Worm (Caenorhabditis elegans): ENCODE measurements around the gene C46C11.4.

Gene C46C11.4

DNA sequence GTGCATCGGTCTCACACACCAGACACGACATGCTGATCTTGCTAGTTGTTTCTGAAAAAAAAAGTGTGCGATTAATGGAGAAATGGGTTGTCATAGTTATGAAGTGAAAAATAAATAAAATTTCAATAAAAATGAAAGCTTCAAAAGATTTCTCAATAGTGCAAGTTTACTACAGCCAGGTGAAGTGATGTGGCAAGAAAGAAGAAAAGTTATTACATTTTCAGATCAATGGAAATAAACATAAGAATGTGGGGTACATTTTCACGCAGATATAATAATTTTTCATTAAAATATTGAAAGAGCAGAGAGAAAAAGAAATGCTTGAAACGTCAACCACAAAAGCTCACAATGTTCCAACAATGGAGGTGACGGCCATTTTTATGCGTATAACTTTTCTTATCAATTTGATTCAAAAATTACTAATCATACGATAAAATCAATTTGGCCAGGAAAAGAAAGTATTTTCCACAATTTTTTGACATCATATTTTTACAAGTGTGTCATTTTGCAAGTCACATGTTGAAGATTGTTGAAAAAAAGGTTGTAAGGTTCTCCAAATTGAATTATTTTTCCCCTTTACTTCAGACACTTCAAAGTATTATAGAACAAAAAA lies 13.4 kb upstream of the C46C11.4 start, which contains the start of gene nhr-45:
TSS of gene nhr-45 (minus strand) at position 51 of the 613 bp plus-strand sequence.
- TF ChIP-seq fos-1 (tag; optimal IDR thresholded peaks at IDR 0.05), result peak; percentile 67
- TF ChIP-seq sem-4 (tag; optimal IDR thresholded peaks at IDR 0.05), result no peak

DNA sequence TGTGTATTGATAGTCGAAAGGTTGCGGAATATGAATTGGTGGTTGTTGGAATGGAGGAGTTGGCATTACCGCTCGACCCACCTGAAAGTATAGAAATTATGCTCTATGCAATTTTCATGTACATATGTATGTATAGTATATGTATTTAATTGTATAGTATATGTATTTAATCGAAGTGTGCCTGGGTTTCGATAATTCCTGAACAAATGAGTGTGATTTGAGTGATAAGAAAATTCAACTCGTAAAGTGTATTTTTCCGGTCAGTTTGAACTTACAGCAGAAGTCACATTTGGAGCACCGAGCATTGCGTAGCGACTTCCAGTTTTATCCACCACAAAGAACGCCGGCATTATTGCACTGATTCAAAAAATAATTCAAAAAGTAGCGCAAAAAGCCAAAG lies 11.7 kb upstream of the C46C11.4 start:
- TF ChIP-seq unc-62 (GFP tag; optimal IDR thresholded peaks at IDR 0.05), result no peak
- no peak for TF ChIP-seq dmd-4 (tag; optimal IDR thresholded peaks at IDR 0.05)
- no peak for TF ChIP-seq mab-5 (tag; optimal IDR thresholded peaks at IDR 0.05)
- TF ChIP-seq mdl-1 (tag; optimal IDR thresholded peaks at IDR 0.05), result no peak
- no peak for TF ChIP-seq crh-2 (tag; optimal IDR thresholded peaks at IDR 0.05)
- TF ChIP-seq nhr-23 (tag; optimal IDR thresholded peaks at IDR 0.05), result no peak
- no peak for TF ChIP-seq blmp-1 (tag; optimal IDR thresholded peaks at IDR 0.05; ENCODE audit: insufficient read depth)
- TF ChIP-seq elt-3 (tag; optimal IDR thresholded peaks at IDR 0.05), result no peak
- no peak for TF ChIP-seq ama-1 (optimal IDR thresholded peaks at IDR 0.05)
- no peak for TF ChIP-seq ceh-82 (tag; optimal IDR thresholded peaks at IDR 0.05)
- TF ChIP-seq lin-39 (tag; optimal IDR thresholded peaks at IDR 0.05), result no peak
- TF ChIP-seq alr-1 (tag; optimal IDR thresholded peaks at IDR 0.05), result no peak
- no peak for TF ChIP-seq peb-1 (tag; optimal IDR thresholded peaks at IDR 0.05)
- no peak for TF ChIP-seq R02D3.7 (tag; optimal IDR thresholded peaks at IDR 0.05)
- TF ChIP-seq nhr-237 (tag; optimal IDR thresholded peaks at IDR 0.05), result no peak

DNA sequence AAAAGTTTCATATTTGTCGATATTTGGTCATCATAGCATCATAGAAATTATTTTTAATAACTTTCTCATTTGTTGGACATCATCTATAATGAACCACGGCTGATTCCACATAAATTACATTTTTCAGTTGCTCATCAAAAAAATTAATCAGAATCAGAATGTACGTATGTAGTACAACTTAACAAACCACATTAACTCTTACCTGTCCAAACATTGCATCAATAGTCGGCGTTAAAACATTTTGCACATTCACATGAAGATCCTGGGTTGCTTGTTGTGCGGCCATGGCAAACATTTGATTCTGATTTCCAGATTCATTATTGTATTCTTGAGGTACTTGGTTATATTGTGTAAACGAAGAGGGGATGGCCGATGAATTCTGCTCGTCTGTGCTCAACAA lies 11.3 kb upstream of the C46C11.4 start:
- TF ChIP-seq unc-62 (GFP tag; optimal IDR thresholded peaks at IDR 0.05), result no peak
- TF ChIP-seq unc-39 (tag; optimal IDR thresholded peaks at IDR 0.05), result no peak
- no peak for TF ChIP-seq egl-27 (tag; optimal IDR thresholded peaks at IDR 0.05)
- TF ChIP-seq nhr-129 (tag; optimal IDR thresholded peaks at IDR 0.05), result no peak
- TF ChIP-seq mdl-1 (tag; optimal IDR thresholded peaks at IDR 0.05), result no peak
- no peak for TF ChIP-seq gmeb-1 (tag; optimal IDR thresholded peaks at IDR 0.05)
- no peak for TF ChIP-seq nhr-11 (tag; optimal IDR thresholded peaks at IDR 0.05)
- no peak for TF ChIP-seq lin-39 (tag; optimal IDR thresholded peaks at IDR 0.05)
- no peak for TF ChIP-seq crh-2 (tag; optimal IDR thresholded peaks at IDR 0.05)
- TF ChIP-seq nhr-21 (tag; optimal IDR thresholded peaks at IDR 0.05), result no peak
- TF ChIP-seq Y55F3AM.14 (GFP tag; optimal IDR thresholded peaks at IDR 0.05), result no peak
- TF ChIP-seq sem-4 (tag; optimal IDR thresholded peaks at IDR 0.05), result no peak
- TF ChIP-seq elt-3 (tag; optimal IDR thresholded peaks at IDR 0.05), result no peak
- TF ChIP-seq sma-9 (GFP tag; optimal IDR thresholded peaks at IDR 0.05), result no peak
- TF ChIP-seq sma-9 (tag; optimal IDR thresholded peaks at IDR 0.05), result no peak

DNA sequence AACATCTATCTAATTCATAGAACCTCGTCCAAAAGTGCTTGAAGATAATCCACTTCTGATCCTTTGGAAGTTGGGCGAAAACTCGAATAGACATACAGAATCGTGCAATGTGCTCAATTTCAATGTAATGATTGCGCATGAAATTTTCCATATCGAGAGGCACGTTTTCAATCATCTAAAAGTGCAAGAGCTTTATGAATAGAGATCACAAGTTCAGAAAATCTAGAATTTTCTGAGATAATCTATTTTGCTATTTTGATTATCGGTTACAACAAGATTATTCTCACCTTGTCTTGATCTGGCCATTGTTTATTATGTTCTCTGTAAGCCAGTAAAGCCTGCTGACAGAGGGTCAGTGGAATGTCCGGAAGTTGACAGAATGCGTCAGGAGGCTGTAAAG lies 10.6 kb upstream of the C46C11.4 start:
- TF ChIP-seq nhr-237 (tag; optimal IDR thresholded peaks at IDR 0.05) (no peak), peb-1 (tag; optimal IDR thresholded peaks at IDR 0.05) (no peak), nhr-77 (tag; optimal IDR thresholded peaks at IDR 0.05) (no peak), lsy-2 (tag; optimal IDR thresholded peaks at IDR 0.05) (no peak), unc-62 (GFP tag; optimal IDR thresholded peaks at IDR 0.05) (no peak), mdl-1 (tag; optimal IDR thresholded peaks at IDR 0.05) (no peak), sem-4 (tag; optimal IDR thresholded peaks at IDR 0.05) (no peak), F13H6.1 (tag; optimal IDR thresholded peaks at IDR 0.05) (no peak), alr-1 (tag; optimal IDR thresholded peaks at IDR 0.05) (no peak), aly-2 (tag; optimal IDR thresholded peaks at IDR 0.05) (no peak)

DNA sequence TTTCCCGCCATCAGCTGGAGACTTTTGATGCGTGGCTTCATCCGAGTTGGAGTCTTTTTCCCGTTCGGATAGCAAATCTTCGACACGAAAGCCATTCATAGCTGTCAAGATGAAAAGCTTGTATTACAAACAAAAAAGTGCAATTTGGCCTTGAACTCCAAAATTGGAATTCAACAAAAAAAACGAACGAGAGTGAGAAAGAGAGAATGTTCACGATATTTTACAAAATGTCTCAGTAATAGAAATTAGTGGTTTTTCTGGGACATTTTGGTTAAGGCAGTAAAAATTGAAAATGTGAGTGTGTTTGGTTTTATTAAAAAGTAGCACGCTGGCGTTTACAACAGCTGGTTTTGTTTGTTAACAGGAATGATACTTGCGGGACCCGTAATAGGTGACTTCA lies 7.1 kb upstream of the C46C11.4 start, which contains the start of gene ceh-1:
TSS of gene ceh-1 (minus strand) at position 101 of the 400 bp plus-strand sequence.
- TF ChIP-seq skn-1 (tag; optimal IDR thresholded peaks at IDR 0.05) (no peak), dmd-4 (tag; optimal IDR thresholded peaks at IDR 0.05) (no peak), nhr-12 (tag; optimal IDR thresholded peaks at IDR 0.05) (no peak), snpc-4 (tag; optimal IDR thresholded peaks at IDR 0.05) (no peak)

DNA sequence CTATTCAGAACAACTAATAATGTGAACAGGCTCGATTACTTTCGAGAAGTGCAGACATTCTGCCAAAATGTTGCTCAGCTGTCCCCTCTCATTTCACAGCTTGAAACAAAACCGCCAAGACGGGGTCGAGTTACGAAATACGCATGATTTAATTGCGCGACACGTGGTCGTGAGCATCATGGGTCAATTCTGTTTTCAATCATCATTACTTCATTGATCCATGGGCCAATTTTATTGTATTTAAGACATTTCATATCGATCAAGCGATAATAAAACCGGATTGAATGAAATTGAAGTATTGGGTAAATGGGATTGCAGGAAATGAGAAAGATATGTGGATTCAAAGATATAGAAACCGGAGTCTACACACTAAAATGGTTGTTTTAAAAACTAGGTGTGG lies 5.9 kb upstream of the C46C11.4 start:
- TF ChIP-seq mbf-1 (tag; optimal IDR thresholded peaks at IDR 0.05) (no peak), sma-9 (GFP tag; optimal IDR thresholded peaks at IDR 0.05) (no peak), sma-9 (tag; optimal IDR thresholded peaks at IDR 0.05) (no peak), skn-1 (tag; optimal IDR thresholded peaks at IDR 0.05) (no peak), fos-1 (tag; optimal IDR thresholded peaks at IDR 0.05) (no peak), sem-4 (tag; optimal IDR thresholded peaks at IDR 0.05) (no peak), alr-1 (tag; optimal IDR thresholded peaks at IDR 0.05) (no peak), lin-11 (tag; optimal IDR thresholded peaks at IDR 0.05) (no peak), F13H6.1 (tag; optimal IDR thresholded peaks at IDR 0.05) (no peak), nhr-6 (tag; optimal IDR thresholded peaks at IDR 0.05) (no peak), R02D3.7 (tag; optimal IDR thresholded peaks at IDR 0.05) (no peak), unc-55 (GFP tag; optimal IDR thresholded peaks at IDR 0.05) (no peak), nhr-25 (tag; optimal IDR thresholded peaks at IDR 0.05) (no peak), egl-27 (tag; optimal IDR thresholded peaks at IDR 0.05) (no peak), lin-13 (GFP tag; optimal IDR thresholded peaks at IDR 0.05) (no peak), sma-3 (GFP tag; optimal IDR thresholded peaks at IDR 0.05) (no peak), mdl-1 (tag; optimal IDR thresholded peaks at IDR 0.05) (no peak), blmp-1 (tag; optimal IDR thresholded peaks at IDR 0.05; ENCODE audit: insufficient read depth) (no peak), nhr-11 (tag; optimal IDR thresholded peaks at IDR 0.05) (no peak), snpc-4 (tag; optimal IDR thresholded peaks at IDR 0.05) (no peak), elt-1 (tag; optimal IDR thresholded peaks at IDR 0.05) (no peak)

Measured in whole organism, L2 larva.